Worm (Caenorhabditis elegans) whole organism, L1 larva: ENCODE results near the gene ttbk-2.1.

Source experiments
- vab-15 ChIP-seq: sonication (generic microtip); optimal IDR thresholded peaks from 2 replicates; lab custom pipeline; 2017; ENCODE audit warnings: missing genotype, mild to moderate bottlenecking, missing genetic modification characterization, missing compliant biosample characterization
- ztf-4 ChIP-seq: fragments of 150-350 bp; optimal IDR thresholded peaks from 2 replicates; lab custom pipeline; 2014; ENCODE audit warnings: missing biosample characterization, missing genetic modification characterization

DNA sequence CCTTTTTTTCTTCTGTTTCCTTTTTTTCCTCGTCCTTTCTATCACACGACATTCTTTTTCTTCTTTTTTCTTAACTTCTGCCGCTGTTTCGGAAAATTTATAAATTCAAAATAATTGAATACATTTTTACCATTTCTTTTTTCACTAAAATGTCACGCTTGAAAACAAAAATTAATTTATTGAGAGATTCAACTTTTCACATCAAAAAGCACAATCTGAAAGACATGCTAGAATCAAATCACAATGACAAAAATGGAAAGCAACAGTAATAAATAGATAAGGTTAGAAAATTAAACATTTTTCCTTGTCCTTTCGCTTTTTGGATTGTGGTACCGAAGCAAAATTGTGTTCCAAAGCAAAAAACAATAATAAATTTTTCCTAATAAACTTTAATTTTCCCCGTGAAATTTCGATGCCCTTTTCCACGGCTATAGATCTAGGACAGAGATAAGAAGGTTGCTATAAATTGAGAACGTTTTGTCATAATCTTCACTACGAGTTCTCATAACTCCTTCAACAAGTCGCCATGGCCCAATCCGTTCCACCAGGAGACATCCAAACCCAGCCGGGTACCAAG, 39.0 kb downstream of the ttbk-2.1 start, which contains the start of the genes ZK354.6 and msp-113:
- TF ChIP-seq vab-15 (tag; lab: Kevin White, UChicago) (no peak), ztf-4 (no peak)
